Fruit fly (Drosophila melanogaster): ENCODE data around the gene RpL6.

dm6 chr3R:31592256-31592879 lies 3.6 kb downstream of the RpL6 start, which contains the start of gene CG1774:
- TF ChIP-seq Ets98B (GFP tag; IDR thresholded peaks at IDR 0.05) (peak; percentile 75), CG17806 (tag; optimal IDR thresholded peaks at IDR 0.05) (peak; percentile 10)
